Worm (Caenorhabditis elegans): Measurements from ENCODE around the gene B0336.13.

- TF ChIP-seq F26F4.8 (GFP tag; conservative IDR thresholded peaks at IDR 0.05) (0 out of 2 replicates have a peak, but pooled peaks have one; percentile 5), fkh-10 (GFP tag; optimal IDR thresholded peaks at IDR 0.05) (no peak), ama-1 (optimal IDR thresholded peaks at IDR 0.05) (no peak), spr-3 (GFP tag; optimal IDR thresholded peaks at IDR 0.05) (no peak), mxl-3 (GFP tag; optimal IDR thresholded peaks at IDR 0.05) (no peak), daf-12 (tag; optimal IDR thresholded peaks at IDR 0.05) (no peak), F49E8.2 (tag; optimal IDR thresholded peaks at IDR 0.05; ENCODE audit: borderline replicate concordance) (no peak), dpl-1 (GFP tag; optimal IDR thresholded peaks at IDR 0.05) (no peak), zip-2 (tag; optimal IDR thresholded peaks at IDR 0.05) (no peak)
Measured at ce11 chrIII:5708024-5708423, 14.2 kb downstream of the B0336.13 start.
